Fruit fly (Drosophila melanogaster) whole organism, prepupa: ENCODE data around the gene CG33645.
A peak's percentile ranks its signal among the peaks of the same experiment; 100 is the strongest.

Experiments
- Blimp-1 ChIP-seq: fragments of 200-800 bp; sonication (Bioruptor generic); optimal IDR thresholded peaks from 3 replicates; lab custom pipeline; 2017; ENCODE audit warnings: missing biosample characterization, missing genetic modification characterization, mild to moderate bottlenecking, moderate library complexity, missing genetic modification reagents
- CG10669 ChIP-seq: fragments of 200-800 bp; sonication (Bioruptor generic); optimal IDR thresholded peaks from 3 replicates; lab custom pipeline; 2018; ENCODE audit warnings: missing biosample characterization, mild to moderate bottlenecking, missing genetic modification characterization, moderate library complexity
- CG11294 ChIP-seq: fragments of 200-800 bp; sonication (Bioruptor generic); IDR thresholded peaks from 2 replicates; pipeline ENCODE4 v1.3.6; 2022; ENCODE audit warnings: missing biosample characterization, missing genetic modification characterization
- CG15336 ChIP-seq: fragments of 200-800 bp; sonication (Bioruptor generic); IDR thresholded peaks from 2 replicates; pipeline ENCODE4 v1.3.6; 2022; ENCODE audit warnings: missing biosample characterization, missing genetic modification characterization
- CG1621 ChIP-seq: fragments of 200-800 bp; sonication (Bioruptor generic); optimal IDR thresholded peaks from 3 replicates; lab custom pipeline; 2018; ENCODE audit warnings: missing biosample characterization, mild to moderate bottlenecking, missing genetic modification characterization
- CG16779 ChIP-seq: fragments of 200-800 bp; sonication (Bioruptor generic); optimal IDR thresholded peaks from 3 replicates; lab custom pipeline; 2017; ENCODE audit warnings: missing biosample characterization, mild to moderate bottlenecking, missing genetic modification characterization
- CG3032 ChIP-seq: fragments of 200-800 bp; optimal IDR thresholded peaks from 2 replicates; lab custom pipeline; 2019; ENCODE audit warnings: missing biosample characterization, mild to moderate bottlenecking, missing genetic modification characterization, moderate library complexity
- CG31627 ChIP-seq: fragments of 200-800 bp; sonication (Bioruptor generic); optimal IDR thresholded peaks from 3 replicates; lab custom pipeline; 2016; ENCODE audit warnings: missing biosample characterization, missing genetic modification characterization
- CG32006 ChIP-seq: fragments of 200-800 bp; sonication (Bioruptor generic); optimal IDR thresholded peaks from 3 replicates; lab custom pipeline; 2017; ENCODE audit warnings: missing biosample characterization, mild to moderate bottlenecking, missing genetic modification characterization
- CG34406 ChIP-seq: fragments of 200-800 bp; sonication (Bioruptor generic); optimal IDR thresholded peaks from 3 replicates; lab custom pipeline; 2016; ENCODE audit warnings: missing biosample characterization, missing genetic modification characterization
- CG3919 ChIP-seq: fragments of 200-800 bp; sonication (Bioruptor generic); optimal IDR thresholded peaks from 3 replicates; lab custom pipeline; 2016; ENCODE audit warnings: missing biosample characterization, missing genetic modification characterization
- CG4318 ChIP-seq: fragments of 200-800 bp; sonication (Bioruptor generic); optimal IDR thresholded peaks from 3 replicates; lab custom pipeline; 2017; ENCODE audit warnings: missing biosample characterization, mild to moderate bottlenecking, missing genetic modification characterization
- CG6163 ChIP-seq: fragments of 200-800 bp; sonication (Bioruptor generic); IDR thresholded peaks from 3 replicates; pipeline ENCODE4 v1.3.6; 2022; ENCODE audit warnings: missing biosample characterization, missing genetic modification characterization
- CG6276 ChIP-seq: fragments of 200-800 bp; sonication (Bioruptor generic); optimal IDR thresholded peaks from 2 replicates; lab custom pipeline; 2017; ENCODE audit warnings: missing biosample characterization, mild to moderate bottlenecking, missing genetic modification characterization
- CG6808 ChIP-seq: fragments of 200-800 bp; sonication (Bioruptor generic); optimal IDR thresholded peaks from 3 replicates; lab custom pipeline; 2017; ENCODE audit warnings: missing biosample characterization, missing genetic modification characterization, mild to moderate bottlenecking, moderate library complexity, missing genetic modification reagents
- CG6854 ChIP-seq: fragments of 200-800 bp; sonication (Bioruptor generic); optimal IDR thresholded peaks from 2 replicates; lab custom pipeline; 2017; ENCODE audit warnings: missing biosample characterization, mild to moderate bottlenecking, missing genetic modification characterization
- CG7368 ChIP-seq: fragments of 200-800 bp; sonication (Bioruptor generic); optimal IDR thresholded peaks from 3 replicates; lab custom pipeline; 2016; ENCODE audit warnings: missing biosample characterization, missing genetic modification characterization
- CG8119 ChIP-seq: fragments of 200-800 bp; sonication (Bioruptor generic); IDR thresholded peaks from 3 replicates; pipeline ENCODE4 v1.3.6; 2022; ENCODE audit warnings: missing biosample characterization, missing genetic modification characterization
- CG9139 ChIP-seq: fragments of 200-800 bp; sonication (Bioruptor generic); optimal IDR thresholded peaks from 3 replicates; lab custom pipeline; 2017; ENCODE audit warnings: missing biosample characterization, mild to moderate bottlenecking, missing genetic modification characterization
- Eip78C ChIP-seq: fragments of 200-800 bp; sonication (Bioruptor generic); peaks from one replicate; lab custom pipeline; 2016; ENCODE audit warnings: missing biosample characterization, missing genetic modification characterization
- Eip93F ChIP-seq: fragments of 200-800 bp; sonication (Bioruptor generic); optimal IDR thresholded peaks from 2 replicates; lab custom pipeline; 2016; ENCODE audit warnings: missing biosample characterization, mild to moderate bottlenecking, missing genetic modification characterization
- Ets21C ChIP-seq: fragments of 200-800 bp; sonication (Bioruptor generic); optimal IDR thresholded peaks from 3 replicates; lab custom pipeline; 2016; ENCODE audit warnings: missing biosample characterization, missing genetic modification characterization
- Ets96B ChIP-seq: fragments of 200-800 bp; optimal IDR thresholded peaks from 2 replicates; lab custom pipeline; 2019; ENCODE audit warnings: missing biosample characterization, mild to moderate bottlenecking, missing genetic modification characterization, moderate library complexity
- Gug ChIP-seq: fragments of 200-800 bp; sonication (Bioruptor generic); IDR thresholded peaks from 2 replicates; pipeline ENCODE4 v1.3.6; 2022; ENCODE audit warnings: missing biosample characterization, missing genetic modification characterization
- Hr39 ChIP-seq: fragments of 200-800 bp; sonication (Bioruptor generic); optimal IDR thresholded peaks from 2 replicates; lab custom pipeline; 2016; ENCODE audit warnings: missing biosample characterization, missing genetic modification characterization
- Lpt ChIP-seq: fragments of 200-800 bp; sonication (Bioruptor generic); optimal IDR thresholded peaks from 3 replicates; lab custom pipeline; 2016; ENCODE audit warnings: missing biosample characterization, missing genetic modification characterization
- Met ChIP-seq: fragments of 200-800 bp; sonication (Bioruptor generic); optimal IDR thresholded peaks from 3 replicates; lab custom pipeline; 2016; ENCODE audit warnings: missing biosample characterization, missing genetic modification characterization
- Sox14 ChIP-seq: fragments of 200-800 bp; sonication (Bioruptor generic); optimal IDR thresholded peaks from 3 replicates; lab custom pipeline; 2016; ENCODE audit warnings: missing biosample characterization, missing genetic modification characterization
- Sox15 ChIP-seq: fragments of 200-800 bp; sonication (Bioruptor generic); optimal IDR thresholded peaks from 3 replicates; lab custom pipeline; 2016; ENCODE audit warnings: missing biosample characterization, missing genetic modification characterization
- achi ChIP-seq: fragments of 200-800 bp; sonication (Bioruptor generic); optimal IDR thresholded peaks from 3 replicates; lab custom pipeline; 2016; ENCODE audit warnings: missing biosample characterization, missing genetic modification characterization
- acj6 ChIP-seq: fragments of 200-800 bp; sonication (Bioruptor generic); optimal IDR thresholded peaks from 3 replicates; lab custom pipeline; 2016; ENCODE audit warnings: missing biosample characterization, missing genetic modification characterization
- cyc ChIP-seq: fragments of 200-800 bp; sonication (Bioruptor generic); optimal IDR thresholded peaks from 3 replicates; lab custom pipeline; 2016; ENCODE audit warnings: missing biosample characterization, missing genetic modification characterization
- dsx ChIP-seq: fragments of 200-800 bp; optimal IDR thresholded peaks from 3 replicates; lab custom pipeline; 2019; ENCODE audit warnings: missing biosample characterization, mild to moderate bottlenecking, missing genetic modification characterization, moderate library complexity; ENCODE audit not compliant: poor library complexity, severe bottlenecking
- eg ChIP-seq: fragments of 200-800 bp; sonication (Bioruptor generic); IDR thresholded peaks from 3 replicates; pipeline ENCODE4 v1.3.6; 2022; ENCODE audit warnings: missing biosample characterization, missing genetic modification characterization
- esn ChIP-seq: fragments of 200-800 bp; sonication (Bioruptor generic); optimal IDR thresholded peaks from 2 replicates; lab custom pipeline; 2016; ENCODE audit warnings: missing biosample characterization, mild to moderate bottlenecking, missing genetic modification characterization, moderate library complexity
- fd59A ChIP-seq: fragments of 200-800 bp; sonication (Bioruptor generic); optimal IDR thresholded peaks from 2 replicates; lab custom pipeline; 2017; ENCODE audit warnings: missing biosample characterization, mild to moderate bottlenecking, missing genetic modification characterization, missing genetic modification reagents
- fkh ChIP-seq: fragments of 200-800 bp; sonication (Bioruptor generic); optimal IDR thresholded peaks from 3 replicates; lab custom pipeline; 2017; ENCODE audit warnings: missing biosample characterization, mild to moderate bottlenecking, missing genetic modification characterization, moderate library complexity
- lz ChIP-seq: fragments of 200-800 bp; sonication (Bioruptor generic); optimal IDR thresholded peaks from 3 replicates; lab custom pipeline; 2016; ENCODE audit warnings: missing biosample characterization, missing genetic modification characterization
- net ChIP-seq: fragments of 200-800 bp; sonication (Bioruptor generic); optimal IDR thresholded peaks from 3 replicates; lab custom pipeline; 2016; ENCODE audit warnings: missing biosample characterization, missing genetic modification characterization
- pdm3 ChIP-seq: fragments of 200-800 bp; sonication (Bioruptor generic); optimal IDR thresholded peaks from 3 replicates; lab custom pipeline; 2016; ENCODE audit warnings: missing biosample characterization, missing genetic modification characterization
- spab ChIP-seq: fragments of 200-800 bp; sonication (Bioruptor generic); optimal IDR thresholded peaks from 2 replicates; lab custom pipeline; 2017; ENCODE audit warnings: missing biosample characterization, mild to moderate bottlenecking, missing genetic modification characterization, missing genetic modification reagents
- ss ChIP-seq, 2 experiments: fragments of 200-800 bp; sonication (Bioruptor generic); optimal IDR thresholded peaks; 2 replicates in 1 of 2; 3 replicates in 1 of 2; lab custom pipeline; 2017 to 2018; ENCODE audit warnings: mild to moderate bottlenecking in 2 of 2, missing biosample characterization in 2 of 2, missing genetic modification characterization in 2 of 2, moderate library complexity in 1 of 2
- svp ChIP-seq: fragments of 200-800 bp; sonication (Bioruptor generic); peaks from one replicate; lab custom pipeline; 2016; ENCODE audit warnings: missing biosample characterization, missing genetic modification characterization
- topi ChIP-seq: fragments of 200-800 bp; sonication (Bioruptor generic); optimal IDR thresholded peaks from 3 replicates; lab custom pipeline; 2016; ENCODE audit warnings: missing biosample characterization, missing genetic modification characterization
- vri ChIP-seq: fragments of 200-800 bp; sonication (Bioruptor generic); optimal IDR thresholded peaks from 3 replicates; lab custom pipeline; 2016; ENCODE audit warnings: missing biosample characterization, mild to moderate bottlenecking, missing genetic modification characterization

The CG33645 gene

dm6 chr2L:13548786-13549780 lies 16.5 kb downstream of the CG33645 start, which contains the start of gene B4:
Gene B4, minus strand, starts transcription at chr2L:13549328.
- TF ChIP-seq Ets21C (GFP tag; lab: Kevin White, UChicago) (no peak), Lpt (GFP tag; lab: Kevin White, UChicago) (peak; percentile 60), Eip78C (peak; percentile 79), CG6854 (GFP tag; lab: Kevin White, UChicago) (peak; percentile 59), CG1621 (peak; percentile 49), topi (GFP tag; lab: Kevin White, UChicago) (no peak), Sox14 (GFP tag; lab: Kevin White, UChicago) (no peak), Sox15 (GFP tag; lab: Kevin White, UChicago) (peak; percentile 6), CG3032 (tag; lab: Kevin White, UChicago) (peak; percentile 26), eg (peak; percentile 65; the same call in 2 of the 3 replicates), CG6163 (GFP tag; lab: Robert Waterston, UW) (peak; percentile 57; the same call in 2 of the 3 replicates), CG31627 (GFP tag; lab: Kevin White, UChicago) (peak; percentile 11), CG10669 (peak; percentile 39), CG9139 (GFP tag; lab: Kevin White, UChicago) (peak; percentile 49), Hr39 (peak; percentile 22), net (GFP tag; lab: Kevin White, UChicago) (peak; percentile 42), Met (no peak), CG6808 (GFP tag; lab: Kevin White, UChicago) (peak; percentile 55), dsx (peak; percentile 21), lz (GFP tag; lab: Kevin White, UChicago) (peak; percentile 17), Blimp-1 (GFP tag; lab: Kevin White, UChicago) (peak; percentile 8), ss (GFP tag; optimal IDR thresholded peaks at IDR 0.05; lab: Kevin White, UChicago) (peak; percentile 86 to 92), achi (no peak), acj6 (GFP tag; lab: Kevin White, UChicago) (peak; percentile 7), CG6276 (GFP tag; lab: Kevin White, UChicago) (peak; percentile 74), pdm3 (GFP tag; lab: Kevin White, UChicago) (no peak), CG32006 (GFP tag; lab: Kevin White, UChicago) (peak; percentile 22), spab (GFP tag; lab: Kevin White, UChicago) (peak; percentile 54), svp (GFP tag; lab: Kevin White, UChicago) (peak; percentile 55), CG34406 (no peak), cyc (no peak), CG3919 (GFP tag; lab: Kevin White, UChicago) (peak; percentile 37), Ets96B (tag; lab: Kevin White, UChicago) (peak; percentile 46), Eip93F (peak; percentile 7), Gug (GFP tag; lab: Robert Waterston, UW) (peak; percentile 8; the same call in 1 of the 2 replicates), fd59A (GFP tag; lab: Kevin White, UChicago) (peak; percentile 18), CG7368 (GFP tag; lab: Kevin White, UChicago) (peak; percentile 26), CG4318 (GFP tag; lab: Kevin White, UChicago) (no peak), fkh (GFP tag; lab: Kevin White, UChicago) (peak; percentile 92), CG11294 (GFP tag; lab: Robert Waterston, UW) (0 out of 2 replicates have a peak, but pooled peaks have one; percentile 7), vri (GFP tag; lab: Kevin White, UChicago) (peak; percentile 22), CG8119 (GFP tag; lab: Robert Waterston, UW) (peak; percentile 71), CG15336 (GFP tag; lab: Robert Waterston, UW) (peak; percentile 49; the same call in 1 of the 2 replicates), CG16779 (tag; lab: Kevin White, UChicago) (peak; percentile 60), esn (GFP tag; lab: Kevin White, UChicago) (peak; percentile 10)
